ENCODE assay signal across 5 worm cellular contexts in genomic region chrIV:7103211-7103679, ce11.
A peak's percentile ranks its signal among the peaks of the same experiment; 100 is the strongest.
TF ChIP-seq lines count a peak whose summit lies in the region.

TSS of gene rde-8 (minus strand) at chrIV:7103261.
TSS of gene ZC477.3 (plus strand) at chrIV:7103492.

TF ChIP-seq in whole organism, L1 larva, 84 proteins besides CTCF, POLR2A, EP300 and RAD21 (continued from another document and continues in another):
- TF ChIP-seq C34B4.2 (tag; optimal IDR thresholded peaks at IDR 0.05; lab: Kevin White, UChicago) (no peak), ztf-11 (tag; optimal IDR thresholded peaks at IDR 0.05; lab: Kevin White, UChicago) (peak in 1 of 2 experiments; percentile 19), tbx-2 (tag; optimal IDR thresholded peaks at IDR 0.05; lab: Kevin White, UChicago) (peak; percentile 85), irx-1 (tag; optimal IDR thresholded peaks at IDR 0.05; lab: Kevin White, UChicago) (peak; percentile 85), sox-4 (tag; optimal IDR thresholded peaks at IDR 0.05; lab: Kevin White, UChicago) (peak; percentile 49), nhr-90 (tag; optimal IDR thresholded peaks at IDR 0.05; lab: Kevin White, UChicago; ENCODE audit: poor library complexity) (peak; percentile 85), pax-3 (tag; optimal IDR thresholded peaks at IDR 0.05; lab: Kevin White, UChicago) (no peak), mab-9 (GFP tag; IDR thresholded peaks at IDR 0.05; lab: Robert Waterston, UW) (peak; percentile 23; the same call in 1 of the 2 replicates), ama-1 (optimal IDR thresholded peaks at IDR 0.05; lab: Kevin White, UChicago) (peak; percentile 17), ceh-90 (tag; optimal IDR thresholded peaks at IDR 0.05; lab: Kevin White, UChicago) (no peak), nhr-12 (tag; optimal IDR thresholded peaks at IDR 0.05; lab: Kevin White, UChicago) (no peak), mdl-1 (tag; optimal IDR thresholded peaks at IDR 0.05; lab: Kevin White, UChicago) (peak in 1 of 2 experiments; percentile 62), jun-1 (tag; optimal IDR thresholded peaks at IDR 0.05; lab: Kevin White, UChicago) (peak; percentile 65), lsy-2 (tag; optimal IDR thresholded peaks at IDR 0.05; lab: Kevin White, UChicago) (peak; percentile 85 to 86), nhr-47 (tag; optimal IDR thresholded peaks at IDR 0.05; lab: Kevin White, UChicago) (peak; percentile 89), sup-37 (GFP tag; optimal IDR thresholded peaks at IDR 0.05; lab: Kevin White, UChicago) (peak; percentile 53), nhr-237 (tag; optimal IDR thresholded peaks at IDR 0.05; lab: Kevin White, UChicago) (no peak), ceh-88 (GFP tag; IDR thresholded peaks at IDR 0.05; lab: Robert Waterston, UW) (peak; percentile 38), Y116A8C.19 (tag; optimal IDR thresholded peaks at IDR 0.05; lab: Kevin White, UChicago; ENCODE audit: borderline replicate concordance) (no peak), nhr-76 (tag; optimal IDR thresholded peaks at IDR 0.05; lab: Kevin White, UChicago) (no peak), nhr-85 (tag; lab: Kevin White, UChicago) (peak; percentile 68), unc-62 (GFP tag; optimal IDR thresholded peaks at IDR 0.05; lab: Kevin White, UChicago) (no peak), lir-3 (tag; optimal IDR thresholded peaks at IDR 0.05; lab: Kevin White, UChicago; ENCODE audit: poor library complexity) (peak; percentile 9), dsc-1 (tag; optimal IDR thresholded peaks at IDR 0.05; lab: Kevin White, UChicago) (peak; percentile 83), C16A3.4 (tag; optimal IDR thresholded peaks at IDR 0.05; lab: Kevin White, UChicago) (peak; percentile 71), nhr-19 (GFP tag; conservative IDR thresholded peaks at IDR 0.05; lab: Robert Waterston, UW) (peak; percentile 78)

TF ChIP-seq in whole organism, L2 larva, 48 proteins besides CTCF, POLR2A, EP300 and RAD21 (continued from another document and continues in another):
- TF ChIP-seq sma-9 (GFP tag; optimal IDR thresholded peaks at IDR 0.05; lab: Kevin White, UChicago) (peak; percentile 80), sma-9 (tag; optimal IDR thresholded peaks at IDR 0.05; lab: Kevin White, UChicago) (no peak), nhr-23 (tag; optimal IDR thresholded peaks at IDR 0.05; lab: Kevin White, UChicago) (no peak), zag-1 (tag; optimal IDR thresholded peaks at IDR 0.05; lab: Kevin White, UChicago) (no peak), egl-27 (tag; optimal IDR thresholded peaks at IDR 0.05; lab: Kevin White, UChicago) (peak; percentile 45), blmp-1 (tag; optimal IDR thresholded peaks at IDR 0.05; lab: Kevin White, UChicago; ENCODE audit: insufficient read depth) (no peak), skn-1 (tag; optimal IDR thresholded peaks at IDR 0.05; lab: Kevin White, UChicago) (no peak), unc-55 (GFP tag; optimal IDR thresholded peaks at IDR 0.05; lab: Kevin White, UChicago) (no peak), sma-3 (GFP tag; optimal IDR thresholded peaks at IDR 0.05; lab: Kevin White, UChicago) (peak; percentile 36), dmd-4 (tag; optimal IDR thresholded peaks at IDR 0.05; lab: Kevin White, UChicago) (no peak), mbf-1 (tag; optimal IDR thresholded peaks at IDR 0.05; lab: Kevin White, UChicago) (no peak), lin-39 (tag; optimal IDR thresholded peaks at IDR 0.05; lab: Kevin White, UChicago) (no peak), C34F6.9 (tag; optimal IDR thresholded peaks at IDR 0.05; lab: Kevin White, UChicago) (peak; percentile 85), nhr-21 (tag; optimal IDR thresholded peaks at IDR 0.05; lab: Kevin White, UChicago) (peak; percentile 54), mdl-1 (tag; optimal IDR thresholded peaks at IDR 0.05; lab: Kevin White, UChicago) (no peak), nhr-77 (tag; optimal IDR thresholded peaks at IDR 0.05; lab: Kevin White, UChicago) (no peak), R02D3.7 (tag; optimal IDR thresholded peaks at IDR 0.05; lab: Kevin White, UChicago) (peak; percentile 23), lin-11 (tag; optimal IDR thresholded peaks at IDR 0.05; lab: Kevin White, UChicago) (peak; percentile 32), ama-1 (optimal IDR thresholded peaks at IDR 0.05; lab: Kevin White, UChicago) (peak; percentile 22), aly-2 (tag; optimal IDR thresholded peaks at IDR 0.05; lab: Kevin White, UChicago) (no peak), nhr-10 (tag; optimal IDR thresholded peaks at IDR 0.05; lab: Kevin White, UChicago) (peak; percentile 47), elt-1 (tag; optimal IDR thresholded peaks at IDR 0.05; lab: Kevin White, UChicago) (no peak), snpc-4 (tag; optimal IDR thresholded peaks at IDR 0.05; lab: Kevin White, UChicago) (no peak), F13H6.1 (tag; optimal IDR thresholded peaks at IDR 0.05; lab: Kevin White, UChicago) (peak; percentile 66), nhr-6 (tag; optimal IDR thresholded peaks at IDR 0.05; lab: Kevin White, UChicago) (no peak), unc-62 (GFP tag; optimal IDR thresholded peaks at IDR 0.05; lab: Kevin White, UChicago) (no peak), nhr-11 (tag; optimal IDR thresholded peaks at IDR 0.05; lab: Kevin White, UChicago) (no peak), nhr-12 (tag; optimal IDR thresholded peaks at IDR 0.05; lab: Kevin White, UChicago) (no peak)

TF ChIP-seq in whole organism, L3 larva, 47 proteins besides CTCF, POLR2A, EP300 and RAD21 (continued from another document):
- peak; percentile 42 for TF ChIP-seq nhr-77 (tag; optimal IDR thresholded peaks at IDR 0.05; lab: Kevin White, UChicago)
- peak; percentile 56 for TF ChIP-seq tbx-2 (tag; optimal IDR thresholded peaks at IDR 0.05; lab: Kevin White, UChicago)
- peak; percentile 39 for TF ChIP-seq lsy-12 (tag; optimal IDR thresholded peaks at IDR 0.05; lab: Kevin White, UChicago)
- no peak for TF ChIP-seq sea-2 (GFP tag; optimal IDR thresholded peaks at IDR 0.05; lab: Kevin White, UChicago)
- TF ChIP-seq daf-12 (tag; optimal IDR thresholded peaks at IDR 0.05; lab: Kevin White, UChicago) = no peak
- TF ChIP-seq unc-62 (GFP tag; optimal IDR thresholded peaks at IDR 0.05; lab: Kevin White, UChicago) = no peak
- TF ChIP-seq nhr-12 (tag; optimal IDR thresholded peaks at IDR 0.05; lab: Kevin White, UChicago) = no peak
- no peak for TF ChIP-seq ceh-9 (tag; optimal IDR thresholded peaks at IDR 0.05; lab: Kevin White, UChicago)
- TF ChIP-seq egl-27 (tag; optimal IDR thresholded peaks at IDR 0.05; lab: Kevin White, UChicago) = no peak
- TF ChIP-seq mml-1 (tag; optimal IDR thresholded peaks at IDR 0.05; lab: Kevin White, UChicago) = no peak
- peak; percentile 42 for TF ChIP-seq nhr-11 (tag; optimal IDR thresholded peaks at IDR 0.05; lab: Kevin White, UChicago)
- peak; percentile 35 for TF ChIP-seq nhr-25 (tag; optimal IDR thresholded peaks at IDR 0.05; lab: Kevin White, UChicago)
- no peak for TF ChIP-seq unc-39 (tag; optimal IDR thresholded peaks at IDR 0.05; lab: Kevin White, UChicago)
- peak; percentile 55 for TF ChIP-seq nhr-23 (tag; optimal IDR thresholded peaks at IDR 0.05; lab: Kevin White, UChicago)
- no peak for TF ChIP-seq nhr-67 (tag; optimal IDR thresholded peaks at IDR 0.05; lab: Kevin White, UChicago)
- TF ChIP-seq snpc-4 (tag; optimal IDR thresholded peaks at IDR 0.05; lab: Kevin White, UChicago) = peak; percentile 41

TF ChIP-seq in whole organism, L4 larva, 104 proteins besides CTCF, POLR2A, EP300 and RAD21 (continued from another document and continues in another):
- TF ChIP-seq ztf-11 (tag; optimal IDR thresholded peaks at IDR 0.05; lab: Kevin White, UChicago) = no peak
- no peak for TF ChIP-seq F10B5.3 (tag; optimal IDR thresholded peaks at IDR 0.05; lab: Kevin White, UChicago)
- TF ChIP-seq ceh-32 (tag; optimal IDR thresholded peaks at IDR 0.05; lab: Kevin White, UChicago; ENCODE audit: poor library complexity) = no peak
- TF ChIP-seq mdt-29 (GFP tag; IDR thresholded peaks at IDR 0.05; lab: Robert Waterston, UW) = no peak
- TF ChIP-seq unc-62 (GFP tag; optimal IDR thresholded peaks at IDR 0.05 in 1 of 2; lab: Kevin White, UChicago) = peak in 1 of 2 experiments; percentile 64
- TF ChIP-seq unc-62 (tag; optimal IDR thresholded peaks at IDR 0.05; lab: Kevin White, UChicago) = no peak
- no peak for TF ChIP-seq saeg-2 (GFP tag; IDR thresholded peaks at IDR 0.05; lab: Robert Waterston, UW)
- no peak for TF ChIP-seq daf-12 (tag; optimal IDR thresholded peaks at IDR 0.05; lab: Kevin White, UChicago)
- no peak for TF ChIP-seq arid-1 (GFP tag; conservative IDR thresholded peaks at IDR 0.05; lab: Robert Waterston, UW)
- peak; percentile 79 for TF ChIP-seq lin-38 (GFP tag; IDR thresholded peaks at IDR 0.05; lab: Robert Waterston, UW)
- no peak for TF ChIP-seq unc-39 (tag; optimal IDR thresholded peaks at IDR 0.05; lab: Kevin White, UChicago)
- no peak for TF ChIP-seq daf-19 (GFP tag; conservative IDR thresholded peaks at IDR 0.05; lab: Robert Waterston, UW)
- TF ChIP-seq egl-43 (GFP tag; IDR thresholded peaks at IDR 0.05; lab: Robert Waterston, UW) = no peak
- TF ChIP-seq ceh-44 (GFP tag; IDR thresholded peaks at IDR 0.05; lab: Robert Waterston, UW) = no peak
- no peak for TF ChIP-seq dmd-8 (GFP tag; IDR thresholded peaks at IDR 0.05; lab: Robert Waterston, UW)
- peak; percentile 81 for TF ChIP-seq mes-2 (tag; optimal IDR thresholded peaks at IDR 0.05; lab: Kevin White, UChicago; ENCODE audit: poor library complexity, severe bottlenecking)
- TF ChIP-seq T26A8.4 (GFP tag; IDR thresholded peaks at IDR 0.05; lab: Robert Waterston, UW) = no peak; the same call in 1 of the 2 replicates
- TF ChIP-seq R02D3.7 (tag; optimal IDR thresholded peaks at IDR 0.05; lab: Kevin White, UChicago) = no peak
- TF ChIP-seq tra-1 (GFP tag; IDR thresholded peaks at IDR 0.05; lab: Robert Waterston, UW) = no peak
- no peak for TF ChIP-seq hif-1 (tag; optimal IDR thresholded peaks at IDR 0.05; lab: Kevin White, UChicago)
- TF ChIP-seq daf-16 (GFP tag; optimal IDR thresholded peaks at IDR 0.05; lab: Kevin White, UChicago) = peak in 1 of 2 experiments; percentile 67
- peak; percentile 68 for TF ChIP-seq daf-16 (tag; optimal IDR thresholded peaks at IDR 0.05; lab: Kevin White, UChicago)
- TF ChIP-seq mxl-3 (GFP tag; optimal IDR thresholded peaks at IDR 0.05; lab: Kevin White, UChicago) = no peak
- no peak for TF ChIP-seq php-3 (GFP tag; IDR thresholded peaks at IDR 0.05; lab: Robert Waterston, UW)
- TF ChIP-seq Y75B8A.6 (GFP tag; IDR thresholded peaks at IDR 0.05; lab: Robert Waterston, UW) = no peak
- TF ChIP-seq nhr-42 (GFP tag; IDR thresholded peaks at IDR 0.05; lab: Robert Waterston, UW) = no peak
- no peak for TF ChIP-seq snpc-4 (tag; optimal IDR thresholded peaks at IDR 0.05; lab: Kevin White, UChicago)
- TF ChIP-seq aha-1 (tag; lab: Kevin White, UChicago) = peak; percentile 87
- no peak for TF ChIP-seq set-16 (GFP tag; IDR thresholded peaks at IDR 0.05; lab: Robert Waterston, UW)
- peak in 1 of 2 experiments; percentile 88 for TF ChIP-seq lsy-2 (tag; optimal IDR thresholded peaks at IDR 0.05; lab: Kevin White, UChicago)
- TF ChIP-seq nhr-77 (tag; optimal IDR thresholded peaks at IDR 0.05; lab: Kevin White, UChicago) = no peak
- no peak for TF ChIP-seq zag-1 (tag; optimal IDR thresholded peaks at IDR 0.05; lab: Kevin White, UChicago)
- no peak for TF ChIP-seq gei-8 (GFP tag; optimal IDR thresholded peaks at IDR 0.05; lab: Kevin White, UChicago)
- peak; percentile 59 for TF ChIP-seq rbr-2 (tag; optimal IDR thresholded peaks at IDR 0.05; lab: Kevin White, UChicago)
- TF ChIP-seq nhr-48 (tag; optimal IDR thresholded peaks at IDR 0.05; lab: Kevin White, UChicago) = peak; percentile 38
- peak; percentile 23 for TF ChIP-seq F37D6.2 (tag; optimal IDR thresholded peaks at IDR 0.05; lab: Kevin White, UChicago)
- no peak for TF ChIP-seq spr-3 (GFP tag; optimal IDR thresholded peaks at IDR 0.05; lab: Kevin White, UChicago)
- TF ChIP-seq tag-97 (GFP tag; IDR thresholded peaks at IDR 0.05; lab: Robert Waterston, UW) = no peak

TF ChIP-seq in whole organism, young adult, 124 proteins besides CTCF, POLR2A, EP300 and RAD21 (continued from another document and continues in another):
- no peak for TF ChIP-seq ceh-79 (tag; optimal IDR thresholded peaks at IDR 0.05; lab: Kevin White, UChicago)
- TF ChIP-seq unc-62 (GFP tag; optimal IDR thresholded peaks at IDR 0.05; lab: Kevin White, UChicago) = no peak
- TF ChIP-seq xnd-1 (tag; optimal IDR thresholded peaks at IDR 0.05; lab: Kevin White, UChicago) = peak; percentile 17
- peak; percentile 19; the same call in 1 of the 2 replicates for TF ChIP-seq lir-1 (GFP tag; conservative IDR thresholded peaks at IDR 0.05; lab: Robert Waterston, UW)
- no peak for TF ChIP-seq dpff-1 (tag; optimal IDR thresholded peaks at IDR 0.05; lab: Kevin White, UChicago)
- TF ChIP-seq T26A5.8 (tag; optimal IDR thresholded peaks at IDR 0.05; lab: Kevin White, UChicago) = no peak
- no peak for TF ChIP-seq zfh-2 (GFP tag; conservative IDR thresholded peaks at IDR 0.05; lab: Robert Waterston, UW)
- peak; percentile 27; the same call in 1 of the 2 replicates for TF ChIP-seq K11D2.4 (GFP tag; IDR thresholded peaks at IDR 0.05; lab: Robert Waterston, UW)
- no peak for TF ChIP-seq nhr-179 (tag; optimal IDR thresholded peaks at IDR 0.05; lab: Kevin White, UChicago)
- TF ChIP-seq F10E7.11 (tag; optimal IDR thresholded peaks at IDR 0.05; lab: Kevin White, UChicago) = no peak
- TF ChIP-seq gei-17 (GFP tag; optimal IDR thresholded peaks at IDR 0.05; lab: Kevin White, UChicago) = no peak
- TF ChIP-seq ccch-3 (GFP tag; optimal IDR thresholded peaks at IDR 0.05; lab: Kevin White, UChicago) = no peak
- peak; percentile 65 for TF ChIP-seq F33H1.4 (GFP tag; IDR thresholded peaks at IDR 0.05; lab: Robert Waterston, UW)
- peak; percentile 48 for TF ChIP-seq snpc-3.4 (tag; optimal IDR thresholded peaks at IDR 0.05; lab: Kevin White, UChicago)
- no peak for TF ChIP-seq sea-2 (GFP tag; IDR thresholded peaks at IDR 0.05; lab: Robert Waterston, UW)
- peak; percentile 60; the same call in 1 of the 2 replicates for TF ChIP-seq attf-3 (GFP tag; conservative IDR thresholded peaks at IDR 0.05; lab: Robert Waterston, UW)
- TF ChIP-seq bed-2 (GFP tag; IDR thresholded peaks at IDR 0.05; lab: Robert Waterston, UW) = no peak
- no peak for TF ChIP-seq snpc-1.3 (tag; optimal IDR thresholded peaks at IDR 0.05; lab: Kevin White, UChicago; ENCODE audit: insufficient read depth)
- TF ChIP-seq mel-28 (tag; optimal IDR thresholded peaks at IDR 0.05; lab: Kevin White, UChicago; ENCODE audit: borderline replicate concordance) = no peak
- TF ChIP-seq nhr-90 (tag; optimal IDR thresholded peaks at IDR 0.05; lab: Kevin White, UChicago) = no peak
- no peak for TF ChIP-seq dox-1 (GFP tag; IDR thresholded peaks at IDR 0.05; lab: Robert Waterston, UW)
- no peak for TF ChIP-seq C17E4.6 (GFP tag; IDR thresholded peaks at IDR 0.05; lab: Robert Waterston, UW)
- TF ChIP-seq chd-7 (tag; optimal IDR thresholded peaks at IDR 0.05; lab: Kevin White, UChicago) = no peak
- no peak for TF ChIP-seq ztf-22 (GFP tag; optimal IDR thresholded peaks at IDR 0.05; lab: Kevin White, UChicago)
- TF ChIP-seq Y67H2A.10 (GFP tag; conservative IDR thresholded peaks at IDR 0.05; lab: Robert Waterston, UW) = no peak
- no peak for TF ChIP-seq madf-8 (GFP tag; conservative IDR thresholded peaks at IDR 0.05; lab: Robert Waterston, UW)
- TF ChIP-seq F39B2.1 (GFP tag; IDR thresholded peaks at IDR 0.05; lab: Robert Waterston, UW) = no peak
- TF ChIP-seq C06A6.2 (GFP tag; conservative IDR thresholded peaks at IDR 0.05; lab: Robert Waterston, UW) = no peak
- TF ChIP-seq B0019.2 (GFP tag; conservative IDR thresholded peaks at IDR 0.05; lab: Robert Waterston, UW) = no peak
- TF ChIP-seq ztf-26 (tag; optimal IDR thresholded peaks at IDR 0.05; lab: Kevin White, UChicago) = no peak
- no peak for TF ChIP-seq ceh-40 (GFP tag; IDR thresholded peaks at IDR 0.05; lab: Robert Waterston, UW)
- no peak for TF ChIP-seq attf-5 (GFP tag; optimal IDR thresholded peaks at IDR 0.05; lab: Kevin White, UChicago)
- TF ChIP-seq F23B12.7 (tag; optimal IDR thresholded peaks at IDR 0.05; lab: Kevin White, UChicago; ENCODE audit: insufficient read depth) = no peak
- TF ChIP-seq ceh-100 (GFP tag; IDR thresholded peaks at IDR 0.05; lab: Robert Waterston, UW) = no peak
- TF ChIP-seq F55B11.4 (tag; optimal IDR thresholded peaks at IDR 0.05; lab: Kevin White, UChicago; ENCODE audit: borderline replicate concordance, insufficient read depth) = no peak
- no peak for TF ChIP-seq F49E8.2 (tag; optimal IDR thresholded peaks at IDR 0.05; lab: Kevin White, UChicago; ENCODE audit: insufficient read depth)
- TF ChIP-seq mcd-1 (GFP tag; IDR thresholded peaks at IDR 0.05; lab: Robert Waterston, UW) = peak; percentile 79
- TF ChIP-seq dpl-1 (GFP tag; optimal IDR thresholded peaks at IDR 0.05; lab: Kevin White, UChicago) = peak; percentile 36
- TF ChIP-seq pha-4 (tag; optimal IDR thresholded peaks at IDR 0.05; lab: Kevin White, UChicago) = no peak
- no peak for TF ChIP-seq somi-1 (GFP tag; optimal IDR thresholded peaks at IDR 0.05; lab: Kevin White, UChicago)
- TF ChIP-seq nfya-2 (GFP tag; IDR thresholded peaks at IDR 0.05; lab: Robert Waterston, UW) = no peak
